Fruit fly (Drosophila melanogaster) Kc167 (cell line): Measurements from ENCODE around the gene Orct2.

ENCODE experiments used
- Myc ChIP-seq: fragments of >200 bp; optimal IDR thresholded peaks from 2 replicates; lab custom pipeline; 2017; ENCODE audit warnings: missing external identifiers
- Sin3A ChIP-seq: fragments of >200 bp; optimal IDR thresholded peaks from 2 replicates; lab custom pipeline; 2018; ENCODE audit warnings: missing external identifiers
- h ChIP-seq: fragments of >200 bp; optimal IDR thresholded peaks from 3 replicates; lab custom pipeline; 2018; ENCODE audit warnings: missing external identifiers
- insv ChIP-seq: fragments of >200 bp; optimal IDR thresholded peaks from 3 replicates; lab custom pipeline; 2018; ENCODE audit warnings: missing external identifiers
- psq ChIP-seq: fragments of >200 bp; optimal IDR thresholded peaks from 2 replicates; lab custom pipeline; 2017; ENCODE audit warnings: missing external identifiers
- ttk ChIP-seq: sonication (Bioruptor generic); optimal IDR thresholded peaks from 2 replicates; lab custom pipeline; 2017; ENCODE audit warnings: missing external identifiers

dm6 chr3R:24234721-24235120 lies 38.1 kb upstream of the Orct2 start:
- TF ChIP-seq psq (lab: Kevin White, UChicago) = no peak
- TF ChIP-seq Sin3A (lab: Kevin White, UChicago) = no peak
- no peak for TF ChIP-seq insv
- TF ChIP-seq ttk (lab: Kevin White, UChicago) = no peak
- TF ChIP-seq h (lab: Kevin White, UChicago) = no peak
- no peak for TF ChIP-seq Myc (lab: Kevin White, UChicago)
